Worm (Caenorhabditis elegans) whole organism, L4 larva: ENCODE results near the gene clec-82.

Experiments
- T20F7.1 ChIP-seq: fragments of 200-800 bp; sonication (Bioruptor generic); optimal IDR thresholded peaks from 2 replicates; lab custom pipeline; 2018; ENCODE audit warnings: mild to moderate bottlenecking, missing genetic modification characterization, missing compliant biosample characterization
- Y48G9A.11 ChIP-seq: fragments of 200-800 bp; sonication (Bioruptor generic); IDR thresholded peaks from 2 replicates; pipeline ENCODE4 v1.3.6; 2022; ENCODE audit warnings: missing genetic modification reagents, missing genetic modification characterization, missing compliant biosample characterization
- ama-1 ChIP-seq: fragments of 150-350 bp; optimal IDR thresholded peaks from 2 replicates; lab custom pipeline; 2014; ENCODE audit warnings: inconsistent platforms, mixed read lengths
- ceh-82 ChIP-seq: sonication (generic microtip); optimal IDR thresholded peaks from 2 replicates; lab custom pipeline; 2017; ENCODE audit warnings: missing biosample characterization, missing genetic modification characterization
- daf-12 ChIP-seq: fragments of 150-350 bp; optimal IDR thresholded peaks from 2 replicates; lab custom pipeline; 2014; ENCODE audit warnings: missing biosample characterization, missing genetic modification reagents, missing genetic modification characterization
- dpl-1 ChIP-seq: fragments of 150-350 bp; optimal IDR thresholded peaks from 2 replicates; lab custom pipeline; 2014; ENCODE audit warnings: missing biosample characterization, missing genetic modification reagents, missing genetic modification characterization
- lin-13 ChIP-seq: fragments of 150-350 bp; optimal IDR thresholded peaks from 2 replicates; lab custom pipeline; 2014; ENCODE audit warnings: missing biosample characterization, missing genetic modification reagents, missing genetic modification characterization
- mdl-1 ChIP-seq, 2 experiments: fragments of 150-350 bp in 1 of 2; sonication (generic microtip) in 1 of 2; optimal IDR thresholded peaks; 2 replicates each; lab custom pipeline; 2014 to 2017; ENCODE audit warnings: missing biosample characterization in 2 of 2, missing genetic modification characterization in 2 of 2
- mxl-3 ChIP-seq: fragments of 200-800 bp; sonication (Bioruptor generic); optimal IDR thresholded peaks from 2 replicates; lab custom pipeline; 2018; ENCODE audit warnings: mild to moderate bottlenecking, missing genetic modification characterization, missing compliant biosample characterization
- nhr-11 ChIP-seq: fragments of 150-350 bp; optimal IDR thresholded peaks from 2 replicates; lab custom pipeline; 2014; ENCODE audit warnings: missing biosample characterization, missing genetic modification characterization
- nhr-111 ChIP-seq: fragments of 200-800 bp; sonication (Bioruptor generic); optimal IDR thresholded peaks from 2 replicates; lab custom pipeline; 2018; ENCODE audit warnings: mild to moderate bottlenecking, missing genetic modification characterization, missing compliant biosample characterization
- nhr-77 ChIP-seq: fragments of 150-350 bp; optimal IDR thresholded peaks from 2 replicates; lab custom pipeline; 2014; ENCODE audit warnings: missing biosample characterization, missing genetic modification characterization
- pqm-1 ChIP-seq: sonication (generic microtip); optimal IDR thresholded peaks from 2 replicates; lab custom pipeline; 2017; ENCODE audit warnings: missing biosample characterization, missing genetic modification characterization
- tag-97 ChIP-seq: fragments of 200-800 bp; sonication (Bioruptor generic); IDR thresholded peaks from 2 replicates; pipeline ENCODE4 v1.3.6; 2022; ENCODE audit warnings: missing genetic modification characterization, missing compliant biosample characterization

ce11 chrIV:2820408-2820807 lies 15.1 kb upstream of the clec-82 start, which contains the start of gene Y54G2A.37:
- TF ChIP-seq dpl-1 (GFP tag; lab: Kevin White, UChicago) (no peak), mdl-1 (tag; optimal IDR thresholded peaks at IDR 0.05; lab: Kevin White, UChicago) (no peak), nhr-77 (tag; lab: Kevin White, UChicago) (no peak), ama-1 (no peak), nhr-11 (tag; lab: Kevin White, UChicago) (no peak), tag-97 (GFP tag; lab: Robert Waterston, UW) (no peak), daf-12 (no peak), T20F7.1 (GFP tag; lab: Kevin White, UChicago) (no peak), lin-13 (GFP tag; lab: Kevin White, UChicago) (no peak), Y48G9A.11 (no peak), nhr-111 (GFP tag; lab: Kevin White, UChicago) (no peak), mxl-3 (GFP tag; lab: Kevin White, UChicago) (no peak), ceh-82 (no peak), pqm-1 (tag; lab: Kevin White, UChicago) (no peak)
